Worm (Caenorhabditis elegans): ENCODE measurements around the gene klp-3.

klp-3 gene

DNA sequence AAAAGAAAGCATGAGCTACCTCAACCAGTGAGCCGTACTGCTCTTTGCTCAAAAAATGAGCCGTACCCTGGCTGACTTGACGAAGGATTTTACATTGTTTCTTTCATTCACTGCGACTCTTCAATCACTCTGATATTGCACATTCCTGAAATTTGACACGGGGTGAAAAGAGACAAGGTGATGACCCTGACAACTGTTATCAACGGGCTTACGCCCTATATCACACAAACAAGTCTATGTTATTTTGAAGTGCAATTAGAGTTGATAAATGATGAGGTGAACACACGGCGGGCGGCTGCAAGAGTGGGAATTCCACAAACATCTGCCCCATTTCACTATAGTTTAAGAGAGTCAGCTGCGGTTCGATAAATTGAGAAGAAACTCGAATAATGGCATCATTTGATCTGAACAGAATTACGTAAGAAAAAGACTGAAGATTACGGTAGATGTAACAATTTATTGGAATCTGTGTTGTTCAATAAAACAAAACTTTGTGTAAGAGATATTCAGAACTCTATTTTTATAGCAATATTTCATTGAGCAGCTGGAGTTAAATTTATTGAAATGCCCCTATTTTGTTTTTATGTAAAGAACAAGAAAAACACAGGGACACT, 5.4 kb upstream of the klp-3 start:
- TF ChIP-seq hmg-4 (GFP tag; optimal IDR thresholded peaks at IDR 0.05) (no peak), flt-1 (GFP tag; IDR thresholded peaks at IDR 0.05) (no peak), tbx-37 (GFP tag; conservative IDR thresholded peaks at IDR 0.05) (no peak), tra-4 (tag; optimal IDR thresholded peaks at IDR 0.05) (no peak), ama-1 (optimal IDR thresholded peaks at IDR 0.05) (no peak), aly-1 (tag; optimal IDR thresholded peaks at IDR 0.05) (no peak), ceh-13 (GFP tag; optimal IDR thresholded peaks at IDR 0.05) (no peak), sea-1 (GFP tag; conservative IDR thresholded peaks at IDR 0.05) (no peak), scrt-1 (GFP tag; IDR thresholded peaks at IDR 0.05) (no peak), ceh-36 (tag; optimal IDR thresholded peaks at IDR 0.05) (no peak), B0310.2 (tag; optimal IDR thresholded peaks at IDR 0.05) (no peak), ets-7 (tag; optimal IDR thresholded peaks at IDR 0.05) (no peak), hmbx-1 (tag; optimal IDR thresholded peaks at IDR 0.05) (no peak)

DNA sequence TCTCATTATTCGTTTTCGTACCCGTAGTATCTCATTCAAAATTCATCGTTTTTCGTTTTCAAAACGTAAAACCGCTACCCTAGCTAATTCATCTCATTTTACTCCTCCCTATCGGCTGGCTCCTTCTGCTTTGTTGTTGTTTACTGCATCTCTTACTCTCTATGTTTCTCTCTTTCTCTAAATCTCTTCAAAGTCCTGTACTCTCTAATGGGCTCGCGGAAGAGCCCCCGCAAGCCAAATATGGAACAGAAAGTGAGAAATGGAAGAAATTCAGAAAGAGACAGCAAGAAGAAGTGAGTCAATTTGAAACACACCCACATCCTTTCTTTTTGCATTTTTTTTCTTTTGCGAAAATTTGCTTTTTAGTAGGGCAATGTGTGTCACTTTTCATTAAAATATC, 3.5 kb upstream of the klp-3 start:
- no peak for TF ChIP-seq ets-7 (tag; optimal IDR thresholded peaks at IDR 0.05)
- TF ChIP-seq sea-1 (GFP tag; conservative IDR thresholded peaks at IDR 0.05) = no peak
- no peak for TF ChIP-seq F13C5.2 (tag; optimal IDR thresholded peaks at IDR 0.05)
- TF ChIP-seq tbx-11 (GFP tag; IDR thresholded peaks at IDR 0.05) = no peak
- TF ChIP-seq aly-1 (tag; optimal IDR thresholded peaks at IDR 0.05) = no peak
- no peak for TF ChIP-seq flt-1 (GFP tag; IDR thresholded peaks at IDR 0.05)
- no peak for TF ChIP-seq ceh-36 (tag; optimal IDR thresholded peaks at IDR 0.05)
- TF ChIP-seq B0310.2 (tag; optimal IDR thresholded peaks at IDR 0.05) = no peak
- TF ChIP-seq hnd-1 (tag; optimal IDR thresholded peaks at IDR 0.05) = no peak

DNA sequence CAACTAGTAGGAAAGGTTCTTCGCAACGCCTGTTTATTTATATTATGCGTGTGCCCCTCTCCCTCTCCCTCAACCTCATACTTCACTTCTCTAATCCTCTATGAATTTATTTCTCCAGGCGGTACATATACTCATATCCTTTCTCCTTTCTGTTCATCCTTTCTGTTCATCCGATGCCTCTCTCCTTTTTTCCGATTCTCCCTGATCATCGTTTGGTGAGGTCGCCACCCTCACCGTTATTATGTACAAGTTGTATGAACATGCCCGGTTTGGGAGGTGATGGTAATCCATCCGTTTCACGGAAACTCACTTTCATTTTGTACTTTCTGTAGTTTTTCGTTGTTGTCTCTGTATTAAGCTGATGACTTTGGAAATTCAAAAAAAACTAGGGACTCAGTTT, 2.5 kb upstream of the klp-3 start:
- peak; percentile 18 for TF ChIP-seq F13C5.2 (tag; optimal IDR thresholded peaks at IDR 0.05)
- no peak for TF ChIP-seq tra-4 (tag; optimal IDR thresholded peaks at IDR 0.05)
- TF ChIP-seq ets-7 (tag; optimal IDR thresholded peaks at IDR 0.05) = no peak
- no peak for TF ChIP-seq tbx-11 (GFP tag; IDR thresholded peaks at IDR 0.05)
- no peak for TF ChIP-seq scrt-1 (GFP tag; IDR thresholded peaks at IDR 0.05)
- no peak for TF ChIP-seq hmbx-1 (tag; optimal IDR thresholded peaks at IDR 0.05)
- no peak for TF ChIP-seq ceh-13 (GFP tag; optimal IDR thresholded peaks at IDR 0.05)

DNA sequence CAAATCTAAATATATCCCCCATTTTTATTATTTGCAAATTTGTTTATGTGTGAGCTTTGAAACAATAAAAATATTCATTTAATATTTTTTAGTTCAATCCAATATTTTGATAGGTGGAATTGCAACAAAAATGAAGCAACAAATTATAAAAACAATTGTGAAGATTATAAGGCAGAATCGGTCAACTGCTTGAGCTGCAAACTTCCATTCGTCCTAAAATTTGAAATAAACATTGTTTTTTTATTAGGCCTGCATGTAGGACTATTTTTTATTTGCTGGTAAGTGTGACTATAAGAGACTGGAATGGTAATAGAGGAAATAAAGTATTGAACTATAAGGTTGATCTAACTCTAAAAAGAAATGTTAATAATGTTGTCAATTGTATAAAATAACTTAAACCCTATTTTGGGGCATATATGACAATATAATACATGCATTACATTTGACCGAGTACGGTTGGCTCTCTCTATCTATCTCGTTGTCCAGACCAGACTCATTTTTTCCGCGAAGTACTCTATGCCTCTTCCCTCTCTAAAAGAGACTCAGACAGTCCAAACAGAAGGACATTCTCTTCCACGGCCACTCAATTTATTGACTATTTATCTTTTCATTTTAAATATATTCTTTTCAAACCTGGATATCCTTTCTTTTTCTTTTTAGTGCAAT, 3.6 kb downstream of the klp-3 start, which contains the start of gene T09A5.4:
Gene T09A5.4, plus strand, starts transcription at position 616 of the 666 bp plus-strand sequence.
- TF ChIP-seq scrt-1 (GFP tag; IDR thresholded peaks at IDR 0.05) = no peak
- no peak for TF ChIP-seq pes-1 (GFP tag; IDR thresholded peaks at IDR 0.05)
- no peak for TF ChIP-seq ceh-13 (GFP tag; optimal IDR thresholded peaks at IDR 0.05)
- TF ChIP-seq tra-4 (tag; optimal IDR thresholded peaks at IDR 0.05) = no peak
- no peak for TF ChIP-seq hmbx-1 (tag; optimal IDR thresholded peaks at IDR 0.05)
- TF ChIP-seq tbx-11 (GFP tag; IDR thresholded peaks at IDR 0.05) = no peak
- no peak for TF ChIP-seq hnd-1 (tag; optimal IDR thresholded peaks at IDR 0.05)
- TF ChIP-seq ets-7 (tag; optimal IDR thresholded peaks at IDR 0.05) = no peak
- TF ChIP-seq aly-1 (tag; optimal IDR thresholded peaks at IDR 0.05) = no peak
- no peak for TF ChIP-seq hmg-4 (GFP tag; optimal IDR thresholded peaks at IDR 0.05)
- no peak for TF ChIP-seq flt-1 (GFP tag; IDR thresholded peaks at IDR 0.05)

DNA sequence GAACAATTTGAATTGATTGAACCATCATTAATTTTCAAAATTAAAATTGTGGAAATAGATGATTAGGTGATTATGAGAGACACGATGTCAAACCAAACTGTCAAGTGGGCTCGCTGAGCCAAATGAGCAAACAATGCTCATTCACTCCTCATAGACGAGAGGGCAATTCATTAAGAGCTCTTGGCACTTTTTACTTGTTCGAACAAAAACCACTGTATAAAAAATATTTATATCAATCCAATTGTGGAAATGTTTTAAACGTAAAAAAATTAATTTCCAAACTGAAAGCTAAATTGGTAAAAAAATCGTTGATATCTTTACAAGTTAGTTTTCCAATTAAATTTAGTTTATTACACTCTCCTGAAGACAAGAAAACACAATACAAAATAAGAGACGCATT, 7.5 kb downstream of the klp-3 start, which contains the start of gene acr-7:
Gene acr-7, minus strand, starts transcription at position 101 of the 400 bp plus-strand sequence.
- TF ChIP-seq ceh-13 (GFP tag; optimal IDR thresholded peaks at IDR 0.05) (no peak), pes-1 (GFP tag; IDR thresholded peaks at IDR 0.05) (no peak)

DNA sequence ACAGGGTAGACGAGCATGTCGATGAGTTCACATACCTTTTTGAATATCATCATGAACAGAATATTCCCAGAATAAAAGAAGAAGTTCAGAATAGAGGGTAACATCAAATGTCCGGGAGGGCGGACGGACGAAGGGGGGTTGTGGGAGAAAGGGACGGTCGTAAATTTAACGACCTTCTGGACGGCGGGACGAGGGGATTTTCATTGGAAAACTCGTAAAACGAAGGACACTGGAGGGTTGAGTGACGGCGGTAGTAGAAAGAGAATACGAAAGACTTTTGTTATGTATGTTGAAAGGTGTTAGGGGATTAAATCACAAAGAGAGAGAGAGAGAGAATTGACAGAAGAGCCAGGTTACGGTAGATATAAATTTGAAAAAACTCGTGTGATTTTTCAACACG, 8.4 kb downstream of the klp-3 start:
- TF ChIP-seq aly-1 (tag; optimal IDR thresholded peaks at IDR 0.05) (no peak), ceh-36 (tag; optimal IDR thresholded peaks at IDR 0.05) (no peak), ama-1 (optimal IDR thresholded peaks at IDR 0.05) (no peak), hmg-4 (GFP tag; optimal IDR thresholded peaks at IDR 0.05) (no peak), scrt-1 (GFP tag; IDR thresholded peaks at IDR 0.05) (no peak), tra-4 (tag; optimal IDR thresholded peaks at IDR 0.05) (no peak), flt-1 (GFP tag; IDR thresholded peaks at IDR 0.05) (no peak), hnd-1 (tag; optimal IDR thresholded peaks at IDR 0.05) (no peak), tbx-37 (GFP tag; conservative IDR thresholded peaks at IDR 0.05) (no peak), ceh-13 (GFP tag; optimal IDR thresholded peaks at IDR 0.05) (no peak), pes-1 (GFP tag; IDR thresholded peaks at IDR 0.05) (no peak), tbx-11 (GFP tag; IDR thresholded peaks at IDR 0.05) (no peak), hmbx-1 (tag; optimal IDR thresholded peaks at IDR 0.05) (no peak), ets-7 (tag; optimal IDR thresholded peaks at IDR 0.05) (no peak), sea-1 (GFP tag; conservative IDR thresholded peaks at IDR 0.05) (no peak), F13C5.2 (tag; optimal IDR thresholded peaks at IDR 0.05) (no peak), B0310.2 (tag; optimal IDR thresholded peaks at IDR 0.05) (no peak)

DNA sequence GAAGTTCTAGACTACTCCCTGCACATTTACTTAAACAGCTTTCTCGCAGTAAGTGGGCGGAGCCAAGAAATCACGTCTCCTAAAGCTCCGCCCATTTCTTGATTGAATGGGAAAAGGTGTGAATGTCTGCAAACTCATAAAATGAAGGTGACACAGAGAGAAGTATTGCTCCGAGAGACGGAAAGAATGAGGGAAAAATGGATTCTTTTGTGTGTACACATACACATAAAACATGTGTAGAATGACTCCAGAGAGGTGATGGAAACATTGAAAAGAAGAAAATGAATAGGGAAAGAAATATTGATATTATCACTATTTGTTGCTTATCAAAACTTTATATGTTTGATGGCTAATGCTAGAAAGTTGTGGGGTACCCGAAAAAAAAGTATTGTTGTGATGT, 9.3 kb downstream of the klp-3 start:
- TF ChIP-seq B0310.2 (tag; optimal IDR thresholded peaks at IDR 0.05) = no peak
- TF ChIP-seq hmg-4 (GFP tag; optimal IDR thresholded peaks at IDR 0.05) = no peak
- TF ChIP-seq hnd-1 (tag; optimal IDR thresholded peaks at IDR 0.05) = no peak
- TF ChIP-seq F13C5.2 (tag; optimal IDR thresholded peaks at IDR 0.05) = no peak
- TF ChIP-seq scrt-1 (GFP tag; IDR thresholded peaks at IDR 0.05) = no peak
- no peak for TF ChIP-seq ets-7 (tag; optimal IDR thresholded peaks at IDR 0.05)
- no peak for TF ChIP-seq sea-1 (GFP tag; conservative IDR thresholded peaks at IDR 0.05)
- TF ChIP-seq hmbx-1 (tag; optimal IDR thresholded peaks at IDR 0.05) = no peak
- TF ChIP-seq ceh-36 (tag; optimal IDR thresholded peaks at IDR 0.05) = no peak
- TF ChIP-seq flt-1 (GFP tag; IDR thresholded peaks at IDR 0.05) = no peak
- no peak for TF ChIP-seq aly-1 (tag; optimal IDR thresholded peaks at IDR 0.05)
- TF ChIP-seq pes-1 (GFP tag; IDR thresholded peaks at IDR 0.05) = no peak
- TF ChIP-seq ceh-13 (GFP tag; optimal IDR thresholded peaks at IDR 0.05) = no peak
- TF ChIP-seq tra-4 (tag; optimal IDR thresholded peaks at IDR 0.05) = no peak
- no peak for TF ChIP-seq ama-1 (optimal IDR thresholded peaks at IDR 0.05)
- no peak for TF ChIP-seq tbx-11 (GFP tag; IDR thresholded peaks at IDR 0.05)
- no peak for TF ChIP-seq tbx-37 (GFP tag; conservative IDR thresholded peaks at IDR 0.05)

Measured in whole organism, early embryonic.